Worm (Caenorhabditis elegans) whole organism, L4 larva: Measurements from ENCODE around the gene F53F1.4.

Experiments used
- F10B5.3 ChIP-seq: sonication (generic microtip); optimal IDR thresholded peaks from 2 replicates; lab custom pipeline; 2016; ENCODE audit warnings: mild to moderate bottlenecking, missing genetic modification characterization, missing compliant biosample characterization
- F26F4.8 ChIP-seq: fragments of 200-800 bp; sonication (Bioruptor generic); conservative IDR thresholded peaks from 2 replicates; pipeline ENCODE4 v1.3.6; 2022; ENCODE audit warnings: missing genetic modification characterization, missing compliant biosample characterization
- F49E8.2 ChIP-seq: sonication (generic microtip); optimal IDR thresholded peaks from 2 replicates; lab custom pipeline; 2016; ENCODE audit warnings: missing compliant biosample characterization, mild to moderate bottlenecking, missing genetic modification characterization, borderline replicate concordance
- R02D3.7 ChIP-seq: fragments of 150-350 bp; sonication (generic microtip); optimal IDR thresholded peaks from 3 replicates; lab custom pipeline; 2014; ENCODE audit warnings: missing biosample characterization, missing genetic modification characterization
- T20F7.1 ChIP-seq: fragments of 200-800 bp; sonication (Bioruptor generic); optimal IDR thresholded peaks from 2 replicates; lab custom pipeline; 2018; ENCODE audit warnings: mild to moderate bottlenecking, missing genetic modification characterization, missing compliant biosample characterization
- T26A8.4 ChIP-seq: fragments of 200-800 bp; sonication (Bioruptor generic); IDR thresholded peaks from 2 replicates; pipeline ENCODE4 v1.3.6; 2022; ENCODE audit warnings: missing genetic modification characterization, missing compliant biosample characterization
- Y48G9A.11 ChIP-seq: fragments of 200-800 bp; sonication (Bioruptor generic); IDR thresholded peaks from 2 replicates; pipeline ENCODE4 v1.3.6; 2022; ENCODE audit warnings: missing genetic modification reagents, missing genetic modification characterization, missing compliant biosample characterization
- Y75B8A.6 ChIP-seq: fragments of 200-800 bp; sonication (Bioruptor generic); IDR thresholded peaks from 2 replicates; pipeline ENCODE4 v1.3.6; 2022; ENCODE audit warnings: missing genetic modification reagents, missing genetic modification characterization, missing compliant biosample characterization
- ZK337.2 ChIP-seq: fragments of 200-800 bp; sonication (Bioruptor generic); IDR thresholded peaks from 2 replicates; pipeline ENCODE4 v1.3.6; 2022; ENCODE audit warnings: missing genetic modification reagents, missing genetic modification characterization, missing compliant biosample characterization
- aha-1 ChIP-seq: fragments of 150-350 bp; peaks from one replicate; lab custom pipeline; 2014; ENCODE audit warnings: missing biosample characterization, missing genetic modification characterization
- arid-1 ChIP-seq: fragments of 200-800 bp; sonication (Bioruptor generic); conservative IDR thresholded peaks from 2 replicates; pipeline ENCODE4 v1.3.6; 2022; ENCODE audit warnings: missing genetic modification reagents, missing genetic modification characterization, missing compliant biosample characterization
- attf-4 ChIP-seq: sonication (generic microtip); optimal IDR thresholded peaks from 3 replicates; lab custom pipeline; 2017; ENCODE audit warnings: missing biosample characterization, missing genetic modification characterization
- ceh-62 ChIP-seq: sonication (generic microtip); optimal IDR thresholded peaks from 2 replicates; lab custom pipeline; 2017; ENCODE audit warnings: missing biosample characterization, missing genetic modification characterization
- ceh-82 ChIP-seq: sonication (generic microtip); optimal IDR thresholded peaks from 2 replicates; lab custom pipeline; 2017; ENCODE audit warnings: missing biosample characterization, missing genetic modification characterization
- ctbp-1 ChIP-seq: fragments of 200-800 bp; sonication (Bioruptor generic); IDR thresholded peaks from 2 replicates; pipeline ENCODE4 v1.3.6; 2022; ENCODE audit warnings: missing genetic modification reagents, missing genetic modification characterization, missing compliant biosample characterization
- daf-19 ChIP-seq: fragments of 200-800 bp; sonication (Bioruptor generic); conservative IDR thresholded peaks from 2 replicates; pipeline ENCODE4 v1.3.6; 2022; ENCODE audit warnings: missing genetic modification characterization, missing compliant biosample characterization
- daf-8 ChIP-seq: fragments of 200-800 bp; sonication (Bioruptor generic); IDR thresholded peaks from 2 replicates; pipeline ENCODE4 v1.3.6; 2022; ENCODE audit warnings: missing genetic modification characterization, missing compliant biosample characterization
- dpl-1 ChIP-seq: fragments of 150-350 bp; optimal IDR thresholded peaks from 2 replicates; lab custom pipeline; 2014; ENCODE audit warnings: missing biosample characterization, missing genetic modification reagents, missing genetic modification characterization
- duxl-1 ChIP-seq: sonication (generic microtip); optimal IDR thresholded peaks from 2 replicates; lab custom pipeline; 2016; ENCODE audit warnings: mild to moderate bottlenecking, missing genetic modification characterization, moderate library complexity, missing compliant biosample characterization; ENCODE audit not compliant: poor library complexity
- dve-1 ChIP-seq: sonication (generic microtip); optimal IDR thresholded peaks from 2 replicates; lab custom pipeline; 2017; ENCODE audit warnings: antibody characterized with exemption, mild to moderate bottlenecking, missing genetic modification characterization, missing compliant biosample characterization; ENCODE audit not compliant: insufficient read depth
- fkh-10 ChIP-seq: fragments of 150-350 bp; optimal IDR thresholded peaks from 2 replicates; lab custom pipeline; 2014; ENCODE audit warnings: missing biosample characterization, missing genetic modification reagents, missing genetic modification characterization
- hif-1 ChIP-seq, 2 experiments: sonication (generic microtip); optimal IDR thresholded peaks; 2 replicates each; lab custom pipeline; 2016 to 2017; ENCODE audit warnings: missing compliant biosample characterization in 2 of 2, missing genetic modification characterization in 2 of 2, missing genetic modification reagents in 2 of 2, missing genotype in 2 of 2, mild to moderate bottlenecking in 1 of 2
- hlh-11 ChIP-seq: fragments of 200-800 bp; sonication (Bioruptor generic); optimal IDR thresholded peaks from 2 replicates; lab custom pipeline; 2018; ENCODE audit warnings: mild to moderate bottlenecking, missing genetic modification characterization, missing compliant biosample characterization
- lin-1 ChIP-seq: fragments of 200-800 bp; sonication (Bioruptor generic); IDR thresholded peaks from 2 replicates; pipeline ENCODE4 v1.3.6; 2022; ENCODE audit warnings: missing genetic modification reagents, missing genetic modification characterization, missing compliant biosample characterization
- lin-38 ChIP-seq: fragments of 200-800 bp; sonication (Bioruptor generic); IDR thresholded peaks from 2 replicates; pipeline ENCODE4 v1.3.6; 2022; ENCODE audit warnings: missing genetic modification reagents, missing genetic modification characterization, missing compliant biosample characterization
- lin-39 ChIP-seq: fragments of 150-350 bp; optimal IDR thresholded peaks from 2 replicates; lab custom pipeline; 2014; ENCODE audit warnings: missing biosample characterization, missing genetic modification reagents, missing genetic modification characterization
- lir-3 ChIP-seq: sonication (generic microtip); optimal IDR thresholded peaks from 2 replicates; lab custom pipeline; 2016; ENCODE audit warnings: mild to moderate bottlenecking, missing genetic modification characterization, missing compliant biosample characterization
- lsy-2 ChIP-seq, 2 experiments: fragments of 150-350 bp in 1 of 2; sonication (generic microtip) in 1 of 2; optimal IDR thresholded peaks; 2 replicates each; lab custom pipeline; 2014 to 2017; ENCODE audit warnings: missing biosample characterization in 2 of 2, missing genetic modification characterization in 2 of 2
- madf-9 ChIP-seq: fragments of 200-800 bp; sonication (Bioruptor generic); conservative IDR thresholded peaks from 2 replicates; pipeline ENCODE4 v1.3.6; 2022; ENCODE audit warnings: missing genetic modification reagents, missing genetic modification characterization, missing compliant biosample characterization
- mes-2 ChIP-seq: sonication (generic microtip); optimal IDR thresholded peaks from 2 replicates; lab custom pipeline; 2016; ENCODE audit warnings: missing genotype, mild to moderate bottlenecking, missing genetic modification characterization, missing compliant biosample characterization; ENCODE audit not compliant: poor library complexity, severe bottlenecking
- mxl-2 ChIP-seq: fragments of 200-800 bp; sonication (Bioruptor generic); conservative IDR thresholded peaks from 2 replicates; pipeline ENCODE4 v1.3.6; 2022; ENCODE audit warnings: missing genetic modification reagents, missing genetic modification characterization, missing compliant biosample characterization
- mxl-3 ChIP-seq: fragments of 200-800 bp; sonication (Bioruptor generic); optimal IDR thresholded peaks from 2 replicates; lab custom pipeline; 2018; ENCODE audit warnings: mild to moderate bottlenecking, missing genetic modification characterization, missing compliant biosample characterization
- nhr-237 ChIP-seq: sonication (generic microtip); optimal IDR thresholded peaks from 2 replicates; lab custom pipeline; 2017; ENCODE audit warnings: missing biosample characterization, missing genetic modification characterization
- nhr-42 ChIP-seq: fragments of 200-800 bp; sonication (Bioruptor generic); IDR thresholded peaks from 2 replicates; pipeline ENCODE4 v1.3.6; 2022; ENCODE audit warnings: missing genetic modification characterization, missing compliant biosample characterization
- nhr-48 ChIP-seq: sonication (generic microtip); optimal IDR thresholded peaks from 2 replicates; lab custom pipeline; 2016; ENCODE audit warnings: mild to moderate bottlenecking, missing genetic modification characterization, missing compliant biosample characterization
- nhr-6 ChIP-seq: fragments of 150-350 bp; optimal IDR thresholded peaks from 2 replicates; lab custom pipeline; 2014; ENCODE audit warnings: missing biosample characterization, missing genetic modification characterization
- rbr-2 ChIP-seq: sonication (generic microtip); optimal IDR thresholded peaks from 2 replicates; lab custom pipeline; 2016; ENCODE audit warnings: missing genotype, missing genetic modification characterization, missing compliant biosample characterization
- set-16 ChIP-seq: fragments of 200-800 bp; sonication (Bioruptor generic); IDR thresholded peaks from 2 replicates; pipeline ENCODE4 v1.3.6; 2022; ENCODE audit warnings: missing genetic modification reagents, missing genetic modification characterization, missing compliant biosample characterization
- spr-1 ChIP-seq: sonication (generic microtip); optimal IDR thresholded peaks from 2 replicates; lab custom pipeline; 2016; ENCODE audit warnings: mild to moderate bottlenecking, missing genetic modification characterization, missing compliant biosample characterization
- spr-3 ChIP-seq: fragments of 200-800 bp; sonication (Bioruptor generic); optimal IDR thresholded peaks from 2 replicates; lab custom pipeline; 2018; ENCODE audit warnings: mild to moderate bottlenecking, missing genetic modification characterization, missing compliant biosample characterization
- tag-97 ChIP-seq: fragments of 200-800 bp; sonication (Bioruptor generic); IDR thresholded peaks from 2 replicates; pipeline ENCODE4 v1.3.6; 2022; ENCODE audit warnings: missing genetic modification characterization, missing compliant biosample characterization
- tra-1 ChIP-seq: fragments of 200-800 bp; sonication (Bioruptor generic); IDR thresholded peaks from 2 replicates; pipeline ENCODE4 v1.3.6; 2022; ENCODE audit warnings: missing genetic modification reagents, missing genetic modification characterization, missing compliant biosample characterization
- unc-130 ChIP-seq: sonication (generic microtip); optimal IDR thresholded peaks from 2 replicates; lab custom pipeline; 2016; ENCODE audit warnings: missing genetic modification reagents, missing genetic modification characterization, missing compliant biosample characterization
- vab-7 ChIP-seq: fragments of 200-800 bp; sonication (Bioruptor generic); IDR thresholded peaks from 2 replicates; pipeline ENCODE4 v1.3.6; 2022; ENCODE audit warnings: missing genetic modification reagents, missing genetic modification characterization, missing compliant biosample characterization
- zfp-2 ChIP-seq: sonication (generic microtip); optimal IDR thresholded peaks from 2 replicates; lab custom pipeline; 2016; ENCODE audit warnings: mild to moderate bottlenecking, missing genetic modification characterization, missing compliant biosample characterization
- zfp-3 ChIP-seq: fragments of 200-800 bp; sonication (Bioruptor generic); conservative IDR thresholded peaks from 2 replicates; pipeline ENCODE4 v1.3.6; 2022; ENCODE audit warnings: missing genetic modification reagents, missing genetic modification characterization, missing compliant biosample characterization

F53F1.4 gene

ce11 chrV:13408440-13408839, 2.4 kb upstream of the F53F1.4 start:
- TF ChIP-seq zfp-3 (GFP tag; lab: Robert Waterston, UW), result no peak; the same call in 1 of the 2 replicates
- no peak for TF ChIP-seq unc-130 (GFP tag; lab: Kevin White, UChicago)
- TF ChIP-seq lin-1 (GFP tag; lab: Robert Waterston, UW), result no peak
- peak; percentile 94 for TF ChIP-seq aha-1 (tag; lab: Kevin White, UChicago)
- peak; percentile 1 for TF ChIP-seq duxl-1 (tag; lab: Kevin White, UChicago)

- TF ChIP-seq mxl-2, result no peak
- TF ChIP-seq hlh-11, result no peak
- peak; percentile 18 for TF ChIP-seq F49E8.2 (tag; lab: Kevin White, UChicago)
- TF ChIP-seq lsy-2 (tag; optimal IDR thresholded peaks at IDR 0.05; lab: Kevin White, UChicago), result peak in 1 of 2 experiments; percentile 31
- TF ChIP-seq tag-97 (GFP tag; lab: Robert Waterston, UW), result no peak
- TF ChIP-seq T26A8.4 (GFP tag; lab: Robert Waterston, UW), result no peak
- TF ChIP-seq daf-19 (GFP tag; lab: Robert Waterston, UW), result no peak
- peak; percentile 70 for TF ChIP-seq aha-1 (tag; lab: Kevin White, UChicago)
- TF ChIP-seq Y75B8A.6 (GFP tag; lab: Robert Waterston, UW), result no peak
- no peak for TF ChIP-seq nhr-237 (tag; lab: Kevin White, UChicago)
- TF ChIP-seq hif-1 (tag; optimal IDR thresholded peaks at IDR 0.05; lab: Kevin White, UChicago), result peak in 1 of 2 experiments; percentile 1
- no peak for TF ChIP-seq arid-1 (GFP tag; lab: Robert Waterston, UW)
- no peak for TF ChIP-seq ctbp-1 (GFP tag; lab: Robert Waterston, UW)
- no peak for TF ChIP-seq dve-1
- peak; percentile 51 for TF ChIP-seq lin-38 (GFP tag; lab: Robert Waterston, UW)
- TF ChIP-seq ZK337.2 (GFP tag; lab: Robert Waterston, UW), result 0 out of 2 replicates have a peak, but pooled peaks have one; percentile 23
- TF ChIP-seq spr-1, result no peak
- no peak for TF ChIP-seq F26F4.8 (GFP tag; lab: Robert Waterston, UW)
- no peak for TF ChIP-seq nhr-42 (GFP tag; lab: Robert Waterston, UW)
- TF ChIP-seq fkh-10 (GFP tag; lab: Kevin White, UChicago), result no peak
- peak; percentile 65; the same call in 1 of the 2 replicates for TF ChIP-seq Y48G9A.11 (GFP tag; lab: Robert Waterston, UW)
- no peak for TF ChIP-seq nhr-48 (tag; lab: Kevin White, UChicago)
- peak; percentile 22 for TF ChIP-seq unc-130 (GFP tag; lab: Kevin White, UChicago)
- no peak for TF ChIP-seq set-16
- TF ChIP-seq mes-2 (tag; lab: Kevin White, UChicago), result peak; percentile 90
- TF ChIP-seq nhr-6 (tag; lab: Kevin White, UChicago), result no peak
- TF ChIP-seq dpl-1 (GFP tag; lab: Kevin White, UChicago), result peak; percentile 87
- TF ChIP-seq ceh-82 (tag; lab: Kevin White, UChicago), result no peak
- TF ChIP-seq R02D3.7 (tag; lab: Kevin White, UChicago), result no peak
- TF ChIP-seq T20F7.1 (GFP tag; lab: Kevin White, UChicago), result peak; percentile 2
- TF ChIP-seq madf-9 (GFP tag; lab: Robert Waterston, UW), result no peak
- TF ChIP-seq, all 104 proteins: peak for 11
These were observed 1.8 kb upstream of the F53F1.4 start for ce11 chrV:13409089-13409488.

DNA sequence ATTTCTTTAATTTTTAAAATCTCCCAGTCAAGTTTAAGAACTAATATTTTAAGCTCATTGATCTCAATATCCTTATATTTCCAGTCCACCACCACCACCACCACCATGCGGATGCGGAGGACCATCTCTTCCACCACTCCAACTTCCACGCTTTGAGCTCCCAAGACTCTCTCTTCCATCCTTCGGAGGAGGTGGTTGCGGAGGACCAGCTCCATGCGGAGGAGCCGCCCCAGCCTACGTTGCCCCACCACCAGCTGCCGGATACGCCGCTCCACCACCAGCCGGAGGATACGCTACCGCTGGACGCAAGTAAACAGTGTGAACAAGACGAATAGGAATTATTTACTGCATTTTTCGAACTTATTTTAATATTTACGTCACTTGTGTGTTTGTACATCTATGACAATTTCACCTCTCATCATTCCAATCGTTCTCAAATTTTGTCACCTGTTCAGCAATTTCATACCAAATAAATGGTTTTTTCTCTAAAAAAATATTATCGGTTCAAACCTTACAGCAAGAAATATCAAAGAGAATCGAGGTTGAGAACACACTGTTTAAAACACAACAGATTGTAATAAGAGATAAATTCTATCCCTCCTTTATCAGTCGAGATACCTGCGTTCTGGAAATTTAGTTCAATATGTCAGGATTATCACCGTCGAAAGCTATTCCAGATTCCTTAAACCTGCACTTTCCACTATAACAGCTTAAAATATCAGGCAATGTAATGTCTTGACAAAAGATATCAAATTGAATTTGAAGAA, 531 bp downstream of the F53F1.4 start:
- TF ChIP-seq daf-8 (GFP tag; lab: Robert Waterston, UW) (no peak), F49E8.2 (tag; lab: Kevin White, UChicago) (no peak), lir-3 (no peak), rbr-2 (tag; lab: Kevin White, UChicago) (no peak), spr-3 (GFP tag; lab: Kevin White, UChicago) (no peak), unc-130 (GFP tag; lab: Kevin White, UChicago) (no peak), ceh-62 (tag; lab: Kevin White, UChicago) (no peak), F10B5.3 (no peak), tra-1 (no peak), lin-39 (tag; lab: Kevin White, UChicago) (no peak), set-16 (peak; percentile 97), mxl-3 (GFP tag; lab: Kevin White, UChicago) (peak; percentile 2), zfp-2 (tag; lab: Kevin White, UChicago) (no peak), hlh-11 (no peak), zfp-3 (GFP tag; lab: Robert Waterston, UW) (no peak), vab-7 (GFP tag; lab: Robert Waterston, UW) (no peak), attf-4 (tag; lab: Kevin White, UChicago) (no peak), duxl-1 (tag; lab: Kevin White, UChicago) (no peak)
